Fruit fly (Drosophila melanogaster) whole organism, embryonic: ENCODE measurements around the gene Uba5.

Experiments
- Adf1 ChIP-seq: fragments of 200-800 bp; sonication (Bioruptor generic); IDR thresholded peaks from 2 replicates; pipeline ENCODE4 v1.3.6; 2022; ENCODE audit warnings: missing biosample characterization, missing genetic modification characterization
- Atf3 ChIP-seq: fragments of 200-800 bp; sonication (Bioruptor generic); optimal IDR thresholded peaks from 3 replicates; lab custom pipeline; 2016; ENCODE audit warnings: missing biosample characterization, missing genetic modification characterization
- CG10321 ChIP-seq: fragments of 200-800 bp; sonication (Bioruptor generic); IDR thresholded peaks from 2 replicates; pipeline ENCODE4 v1.3.6; 2022; ENCODE audit warnings: missing biosample characterization, missing genetic modification characterization
- CG10462 ChIP-seq: fragments of 200-800 bp; sonication (Bioruptor generic); optimal IDR thresholded peaks from 2 replicates; lab custom pipeline; 2016; ENCODE audit warnings: missing biosample characterization, missing genetic modification characterization
- CG10565 ChIP-seq: fragments of 200-800 bp; sonication (Bioruptor generic); optimal IDR thresholded peaks from 3 replicates; lab custom pipeline; 2016; ENCODE audit warnings: missing biosample characterization, mild to moderate bottlenecking, missing genetic modification characterization
- CG11398 ChIP-seq: fragments of 200-800 bp; sonication (Bioruptor generic); optimal IDR thresholded peaks from 2 replicates; lab custom pipeline; 2016; ENCODE audit warnings: missing biosample characterization, missing genetic modification characterization
- CG12236 ChIP-seq: fragments of 200-800 bp; sonication (Bioruptor generic); optimal IDR thresholded peaks from 2 replicates; lab custom pipeline; 2016; ENCODE audit warnings: missing biosample characterization, missing genetic modification characterization
- CG12744 ChIP-seq: fragments of 200-800 bp; sonication (Bioruptor generic); optimal IDR thresholded peaks from 2 replicates; lab custom pipeline; 2016; ENCODE audit warnings: missing biosample characterization, missing genetic modification characterization
- CG13894 ChIP-seq: fragments of 200-800 bp; sonication (Bioruptor generic); optimal IDR thresholded peaks from 3 replicates; lab custom pipeline; 2018; ENCODE audit warnings: missing biosample characterization, mild to moderate bottlenecking, missing genetic modification characterization, moderate library complexity
- CG14014 ChIP-seq: fragments of 200-800 bp; sonication (Bioruptor generic); IDR thresholded peaks from 2 replicates; pipeline ENCODE4 v1.3.6; 2022; ENCODE audit warnings: missing biosample characterization, missing genetic modification characterization
- CG14710 ChIP-seq: fragments of 200-800 bp; sonication (Bioruptor generic); optimal IDR thresholded peaks from 3 replicates; lab custom pipeline; 2019; ENCODE audit warnings: missing biosample characterization, mild to moderate bottlenecking, missing genetic modification characterization, moderate library complexity
- CG14965 ChIP-seq: fragments of 200-800 bp; sonication (Bioruptor generic); optimal IDR thresholded peaks from 2 replicates; lab custom pipeline; 2016; ENCODE audit warnings: missing biosample characterization, missing genetic modification characterization, borderline replicate concordance
- CG1603 ChIP-seq: fragments of 200-800 bp; sonication (Bioruptor generic); optimal IDR thresholded peaks from 2 replicates; lab custom pipeline; 2019; ENCODE audit warnings: missing biosample characterization, mild to moderate bottlenecking, missing genetic modification characterization, moderate library complexity
- CG16813 ChIP-seq: fragments of 200-800 bp; sonication (Bioruptor generic); IDR thresholded peaks from 3 replicates; pipeline ENCODE4 v1.3.6; 2022; ENCODE audit warnings: missing biosample characterization, missing genetic modification characterization; ENCODE audit not compliant: partially characterized antibody
- CG17361 ChIP-seq: fragments of 200-800 bp; sonication (Bioruptor generic); IDR thresholded peaks from 3 replicates; pipeline ENCODE4 v1.3.6; 2022; ENCODE audit warnings: missing biosample characterization, missing genetic modification characterization
- CG2116 ChIP-seq: fragments of 200-800 bp; sonication (Bioruptor generic); optimal IDR thresholded peaks from 3 replicates; lab custom pipeline; 2018; ENCODE audit warnings: missing biosample characterization, mild to moderate bottlenecking, missing genetic modification characterization
- CG2875 ChIP-seq: fragments of 200-800 bp; sonication (Bioruptor generic); optimal IDR thresholded peaks from 2 replicates; lab custom pipeline; 2017; ENCODE audit warnings: missing biosample characterization, mild to moderate bottlenecking, missing genetic modification characterization, missing genetic modification reagents
- CG3281 ChIP-seq: fragments of 200-800 bp; sonication (Bioruptor generic); optimal IDR thresholded peaks from 3 replicates; lab custom pipeline; 2017; ENCODE audit warnings: missing biosample characterization, mild to moderate bottlenecking, missing genetic modification characterization
- CG3838 ChIP-seq: fragments of 200-800 bp; sonication (Bioruptor generic); optimal IDR thresholded peaks from 3 replicates; lab custom pipeline; 2016; ENCODE audit warnings: missing biosample characterization, missing genetic modification characterization
- CG4617 ChIP-seq: fragments of 200-800 bp; sonication (Bioruptor generic); optimal IDR thresholded peaks from 3 replicates; lab custom pipeline; 2016; ENCODE audit warnings: missing biosample characterization, missing genetic modification characterization, borderline replicate concordance
- CG6254 ChIP-seq: fragments of 200-800 bp; sonication (Bioruptor generic); optimal IDR thresholded peaks from 3 replicates; lab custom pipeline; 2017; ENCODE audit warnings: mild to moderate bottlenecking, missing biosample characterization, missing genetic modification reagents, missing genetic modification characterization
- CG7745 ChIP-seq: fragments of 200-800 bp; sonication (Bioruptor generic); optimal IDR thresholded peaks from 2 replicates; lab custom pipeline; 2018; ENCODE audit warnings: missing biosample characterization, mild to moderate bottlenecking, missing genetic modification characterization, moderate library complexity
- CG8359 ChIP-seq: fragments of 200-800 bp; sonication (Bioruptor generic); optimal IDR thresholded peaks from 2 replicates; lab custom pipeline; 2017; ENCODE audit warnings: missing biosample characterization, mild to moderate bottlenecking, missing genetic modification characterization, borderline replicate concordance
- Camta ChIP-seq: fragments of 200-800 bp; sonication (Bioruptor generic); optimal IDR thresholded peaks from 2 replicates; lab custom pipeline; 2016; ENCODE audit warnings: missing biosample characterization, missing genetic modification characterization
- CoRest ChIP-seq: fragments of 200-800 bp; sonication (Bioruptor generic); optimal IDR thresholded peaks from 3 replicates; lab custom pipeline; 2018; ENCODE audit warnings: missing biosample characterization, mild to moderate bottlenecking, missing genetic modification characterization, moderate library complexity
- CrebB ChIP-seq: fragments of 200-800 bp; sonication (Bioruptor generic); optimal IDR thresholded peaks from 3 replicates; lab custom pipeline; 2018; ENCODE audit warnings: missing biosample characterization, mild to moderate bottlenecking, missing genetic modification characterization
- H15 ChIP-seq: fragments of 200-800 bp; sonication (Bioruptor generic); IDR thresholded peaks from 3 replicates; pipeline ENCODE4 v1.3.6; 2022; ENCODE audit warnings: missing biosample characterization, missing genetic modification characterization
- H2.0 ChIP-seq: fragments of 200-800 bp; sonication (Bioruptor generic); IDR thresholded peaks from 2 replicates; pipeline ENCODE4 v1.3.6; 2022; ENCODE audit warnings: missing biosample characterization, missing genetic modification characterization
- Hr51 ChIP-seq, 2 experiments: fragments of 200-800 bp; sonication (Bioruptor generic); optimal IDR thresholded peaks; 2 replicates in 1 of 2; 3 replicates in 1 of 2; lab custom pipeline; 2016 to 2018; ENCODE audit warnings: missing biosample characterization in 2 of 2, missing genetic modification characterization in 2 of 2, mild to moderate bottlenecking in 1 of 2, moderate library complexity in 1 of 2
- Hsf ChIP-seq: fragments of 200-800 bp; sonication (Bioruptor generic); optimal IDR thresholded peaks from 3 replicates; lab custom pipeline; 2016; ENCODE audit warnings: missing biosample characterization, missing genetic modification characterization
- Med ChIP-seq: fragments of 200-800 bp; sonication (Bioruptor generic); peaks from one replicate; lab custom pipeline; 2016; ENCODE audit warnings: missing biosample characterization, missing genetic modification characterization, mild to moderate bottlenecking, inconsistent platforms, moderate library complexity
- Meics ChIP-seq: fragments of 200-800 bp; sonication (Bioruptor generic); optimal IDR thresholded peaks from 2 replicates; lab custom pipeline; 2017; ENCODE audit warnings: missing biosample characterization, mild to moderate bottlenecking, missing genetic modification characterization
- amos ChIP-seq: fragments of 200-800 bp; sonication (Bioruptor generic); IDR thresholded peaks from 2 replicates; pipeline ENCODE4 v1.3.6; 2022; ENCODE audit warnings: missing biosample characterization, missing genetic modification characterization; ENCODE audit not compliant: partially characterized antibody
- btn ChIP-seq: fragments of 200-800 bp; sonication (Bioruptor generic); optimal IDR thresholded peaks from 2 replicates; lab custom pipeline; 2016; ENCODE audit warnings: missing biosample characterization, missing genetic modification characterization
- dpn ChIP-seq, 2 experiments: fragments of 200-800 bp; sonication (Bioruptor generic); optimal IDR thresholded peaks; 3 replicates each; lab custom pipeline; 2016; ENCODE audit warnings: missing biosample characterization in 2 of 2, missing genetic modification characterization in 2 of 2
- her ChIP-seq: fragments of 200-800 bp; sonication (Bioruptor generic); optimal IDR thresholded peaks from 2 replicates; lab custom pipeline; 2016; ENCODE audit warnings: missing biosample characterization, missing genetic modification characterization
- jigr1 ChIP-seq: fragments of 200-800 bp; sonication (Bioruptor generic); IDR thresholded peaks from 3 replicates; pipeline ENCODE4 v1.3.6; 2022; ENCODE audit warnings: missing biosample characterization, missing genetic modification characterization
- oc ChIP-seq: fragments of 200-800 bp; sonication (Bioruptor generic); optimal IDR thresholded peaks from 2 replicates; lab custom pipeline; 2018; ENCODE audit warnings: missing biosample characterization, mild to moderate bottlenecking, missing genetic modification characterization, moderate library complexity
- odd ChIP-seq: fragments of 200-800 bp; sonication (Bioruptor generic); optimal IDR thresholded peaks from 2 replicates; lab custom pipeline; 2017; ENCODE audit warnings: missing biosample characterization, mild to moderate bottlenecking, missing genetic modification characterization
- pho ChIP-seq: fragments of 200-800 bp; sonication (Bioruptor generic); optimal IDR thresholded peaks from 2 replicates; lab custom pipeline; 2016; ENCODE audit warnings: missing biosample characterization, missing genetic modification characterization
- phol ChIP-seq: fragments of 200-800 bp; sonication (Bioruptor generic); optimal IDR thresholded peaks from 3 replicates; lab custom pipeline; 2018; ENCODE audit warnings: missing biosample characterization, mild to moderate bottlenecking, missing genetic modification characterization, moderate library complexity
- scrt ChIP-seq: fragments of 200-800 bp; sonication (Bioruptor generic); optimal IDR thresholded peaks from 2 replicates; lab custom pipeline; 2018; ENCODE audit warnings: missing biosample characterization, mild to moderate bottlenecking, missing genetic modification characterization, moderate library complexity
- ssp ChIP-seq: fragments of 200-800 bp; sonication (Bioruptor generic); IDR thresholded peaks from 2 replicates; pipeline ENCODE4 v1.3.6; 2022; ENCODE audit warnings: missing biosample characterization, missing genetic modification characterization
- stc ChIP-seq: fragments of 200-800 bp; sonication (Bioruptor generic); IDR thresholded peaks from 2 replicates; pipeline ENCODE4 v1.3.6; 2022; ENCODE audit warnings: missing biosample characterization, missing genetic modification characterization
- stwl ChIP-seq: fragments of 200-800 bp; sonication (Bioruptor generic); optimal IDR thresholded peaks from 3 replicates; lab custom pipeline; 2018; ENCODE audit warnings: missing biosample characterization, mild to moderate bottlenecking, missing genetic modification characterization, moderate library complexity
- trem ChIP-seq: fragments of 200-800 bp; optimal IDR thresholded peaks from 3 replicates; lab custom pipeline; 2019; ENCODE audit warnings: missing biosample characterization, mild to moderate bottlenecking, missing genetic modification characterization, moderate library complexity
- tup ChIP-seq: fragments of 200-800 bp; sonication (Bioruptor generic); optimal IDR thresholded peaks from 2 replicates; lab custom pipeline; 2016; ENCODE audit warnings: missing biosample characterization, mild to moderate bottlenecking, missing genetic modification characterization, moderate library complexity
- wdn ChIP-seq: fragments of 200-800 bp; sonication (Bioruptor generic); IDR thresholded peaks from 2 replicates; pipeline ENCODE4 v1.3.6; 2022; ENCODE audit warnings: missing biosample characterization, missing genetic modification characterization

Uba5 gene

dm6 chrX:11454189-11454882 is 29.0 kb upstream of the Uba5 start, which contains the start of the genes Evi5 and HP5 (continued):
- TF ChIP-seq amos (GFP tag; lab: Robert Waterston, UW) (peak; percentile 64), CG3281 (GFP tag; lab: Kevin White, UChicago) (no peak), CG10321 (GFP tag; lab: Robert Waterston, UW) (no peak), CrebB (tag; lab: Kevin White, UChicago) (no peak), Camta (GFP tag; lab: Kevin White, UChicago) (peak; percentile 46), CG12236 (GFP tag; lab: Kevin White, UChicago) (no peak), her (GFP tag; lab: Kevin White, UChicago) (no peak), CG14710 (tag; lab: Kevin White, UChicago) (peak; percentile 57), CG1603 (tag; lab: Kevin White, UChicago) (peak; percentile 60), wdn (GFP tag; lab: Robert Waterston, UW) (peak; percentile 27; the same call in 1 of the 2 replicates), CG10565 (GFP tag; lab: Kevin White, UChicago) (no peak), jigr1 (GFP tag; lab: Robert Waterston, UW) (0 out of 3 replicates have a peak, but pooled peaks have one; percentile 23), dpn (GFP tag; optimal IDR thresholded peaks at IDR 0.05; lab: Kevin White, UChicago) (peak; percentile 46 to 75), stwl (tag; lab: Kevin White, UChicago) (peak; percentile 37), CG17361 (GFP tag; lab: Robert Waterston, UW) (peak; percentile 61; the same call in 2 of the 3 replicates), ssp (GFP tag; lab: Robert Waterston, UW) (peak; percentile 12; the same call in 1 of the 2 replicates), H2.0 (peak; percentile 50; the same call in 1 of the 2 replicates), CG13894 (tag; lab: Kevin White, UChicago) (peak; percentile 27), Med (GFP tag; lab: Kevin White, UChicago) (peak; percentile 94), Adf1 (GFP tag; lab: Robert Waterston, UW) (no peak; the same call in 1 of the 2 replicates), H15 (GFP tag; lab: Robert Waterston, UW) (peak; percentile 29; the same call in 1 of the 3 replicates), CG14014 (GFP tag; lab: Robert Waterston, UW) (peak; percentile 63; the same call in 1 of the 2 replicates), phol (tag; lab: Kevin White, UChicago) (peak; percentile 63), CG3838 (no peak), CG6254 (GFP tag; lab: Kevin White, UChicago) (no peak), trem (tag; lab: Kevin White, UChicago) (peak; percentile 20), scrt (GFP tag; lab: Kevin White, UChicago) (no peak), CG2875 (no peak), CG16813 (peak; percentile 56; the same call in 2 of the 3 replicates), CG12744 (GFP tag; lab: Kevin White, UChicago) (no peak), CG2116 (peak; percentile 58), stc (GFP tag; lab: Robert Waterston, UW) (no peak), pho (GFP tag; lab: Kevin White, UChicago) (peak; percentile 45), Hsf (GFP tag; lab: Kevin White, UChicago) (peak; percentile 55), CG11398 (GFP tag; lab: Kevin White, UChicago) (no peak), CG14965 (no peak), CG8359 (GFP tag; lab: Kevin White, UChicago) (no peak), CoRest (tag; lab: Kevin White, UChicago) (peak; percentile 67), odd (GFP tag; lab: Kevin White, UChicago) (no peak), Atf3 (GFP tag; lab: Kevin White, UChicago) (no peak), Meics (GFP tag; lab: Kevin White, UChicago) (peak; percentile 28), btn (GFP tag; lab: Kevin White, UChicago) (no peak), oc (no peak), CG10462 (GFP tag; lab: Kevin White, UChicago) (no peak), CG7745 (no peak), CG4617 (GFP tag; lab: Kevin White, UChicago) (no peak), tup (GFP tag; lab: Kevin White, UChicago) (no peak), Hr51 (GFP tag; optimal IDR thresholded peaks at IDR 0.05; lab: Kevin White, UChicago) (peak; percentile 24 to 29)
